Worm (Caenorhabditis elegans) whole organism, L3 larva: Measurements from ENCODE around the gene xtr-1.

Source experiments
- R02D3.7 ChIP-seq: fragments of 150-350 bp; optimal IDR thresholded peaks from 2 replicates; lab custom pipeline; 2014; ENCODE audit warnings: missing biosample characterization, missing genetic modification characterization
- aly-2 ChIP-seq: fragments of 150-350 bp; optimal IDR thresholded peaks from 2 replicates; lab custom pipeline; 2014; ENCODE audit warnings: missing biosample characterization, missing genetic modification characterization
- ama-1 ChIP-seq: fragments of 150-350 bp; optimal IDR thresholded peaks from 2 replicates; lab custom pipeline; 2018
- ceh-16 ChIP-seq: sonication (generic microtip); optimal IDR thresholded peaks from 2 replicates; lab custom pipeline; 2017; ENCODE audit warnings: missing biosample characterization, missing genetic modification characterization
- ceh-28 ChIP-seq: fragments of 150-350 bp; optimal IDR thresholded peaks from 2 replicates; lab custom pipeline; 2014; ENCODE audit warnings: missing biosample characterization, missing genetic modification reagents, missing genetic modification characterization
- ceh-82 ChIP-seq: fragments of 150-350 bp; optimal IDR thresholded peaks from 2 replicates; lab custom pipeline; 2014; ENCODE audit warnings: missing biosample characterization, missing genetic modification characterization
- ceh-9 ChIP-seq: sonication (generic microtip); optimal IDR thresholded peaks from 2 replicates; lab custom pipeline; 2018; ENCODE audit warnings: missing biosample characterization, missing genetic modification characterization
- daf-12 ChIP-seq: fragments of 150-350 bp; optimal IDR thresholded peaks from 2 replicates; lab custom pipeline; 2014; ENCODE audit warnings: missing biosample characterization, missing genetic modification reagents, missing genetic modification characterization
- egl-27 ChIP-seq: sonication (generic microtip); optimal IDR thresholded peaks from 4 replicates; lab custom pipeline; 2017; ENCODE audit warnings: missing biosample characterization, missing genetic modification reagents, missing genetic modification characterization
- egl-5 ChIP-seq: fragments of 150-350 bp; optimal IDR thresholded peaks from 2 replicates; lab custom pipeline; 2017; ENCODE audit warnings: missing biosample characterization, missing genetic modification reagents, missing genetic modification characterization, inconsistent platforms
- elt-1 ChIP-seq: fragments of 150-350 bp; optimal IDR thresholded peaks from 2 replicates; lab custom pipeline; 2014; ENCODE audit warnings: missing biosample characterization, missing genetic modification characterization
- elt-2 ChIP-seq: sonication (generic microtip); optimal IDR thresholded peaks from 2 replicates; lab custom pipeline; 2016; ENCODE audit warnings: missing genetic modification reagents, mild to moderate bottlenecking, missing genetic modification characterization, missing compliant biosample characterization
- elt-3 ChIP-seq, 3 experiments: fragments of 150-350 bp in 1 of 3; sonication (generic microtip) in 2 of 3; optimal IDR thresholded peaks; 2 replicates in 2 of 3; 4 replicates in 1 of 3; lab custom pipeline; 2014 to 2017; ENCODE audit warnings: missing biosample characterization in 3 of 3, missing genetic modification characterization in 3 of 3
- eor-1 ChIP-seq, 2 experiments: fragments of 150-350 bp; optimal IDR thresholded peaks; 2 replicates each; lab custom pipeline; 2014 to 2018; ENCODE audit warnings: missing biosample characterization in 2 of 2, missing genetic modification characterization in 2 of 2
- fos-1 ChIP-seq: fragments of 150-350 bp; optimal IDR thresholded peaks from 2 replicates; lab custom pipeline; 2014; ENCODE audit warnings: missing biosample characterization, missing genetic modification characterization
- hmg-11 ChIP-seq: sonication (generic microtip); optimal IDR thresholded peaks from 2 replicates; lab custom pipeline; 2016; ENCODE audit warnings: missing genetic modification characterization, missing compliant biosample characterization
- jun-1 ChIP-seq: fragments of 150-350 bp; optimal IDR thresholded peaks from 2 replicates; lab custom pipeline; 2014; ENCODE audit warnings: missing biosample characterization, missing genetic modification reagents, missing genetic modification characterization
- lin-15B ChIP-seq: fragments of 150-350 bp; optimal IDR thresholded peaks from 2 replicates; lab custom pipeline; 2014; ENCODE audit warnings: missing biosample characterization, missing genetic modification characterization
- lsy-12 ChIP-seq: sonication (generic microtip); optimal IDR thresholded peaks from 2 replicates; lab custom pipeline; 2016; ENCODE audit warnings: mild to moderate bottlenecking, missing genetic modification characterization, missing compliant biosample characterization
- mdl-1 ChIP-seq: fragments of 150-350 bp; optimal IDR thresholded peaks from 2 replicates; lab custom pipeline; 2014; ENCODE audit warnings: missing biosample characterization, missing genetic modification characterization
- nfya-1 ChIP-seq: sonication (generic microtip); optimal IDR thresholded peaks from 2 replicates; lab custom pipeline; 2017; ENCODE audit warnings: missing genetic modification characterization, mild to moderate bottlenecking, missing compliant biosample characterization, antibody characterized with exemption, moderate library complexity; ENCODE audit not compliant: insufficient read depth
- nhr-11 ChIP-seq: fragments of 150-350 bp; optimal IDR thresholded peaks from 2 replicates; lab custom pipeline; 2014; ENCODE audit warnings: missing biosample characterization, missing genetic modification characterization
- nhr-12 ChIP-seq: fragments of 150-350 bp; optimal IDR thresholded peaks from 2 replicates; lab custom pipeline; 2014; ENCODE audit warnings: missing biosample characterization, missing genetic modification characterization
- nhr-237 ChIP-seq: fragments of 150-350 bp; optimal IDR thresholded peaks from 2 replicates; lab custom pipeline; 2014; ENCODE audit warnings: missing biosample characterization, missing genetic modification characterization
- nhr-28 ChIP-seq: fragments of 150-350 bp; optimal IDR thresholded peaks from 2 replicates; lab custom pipeline; 2014; ENCODE audit warnings: missing biosample characterization, missing genetic modification characterization
- nhr-43 ChIP-seq: sonication (generic microtip); optimal IDR thresholded peaks from 2 replicates; lab custom pipeline; 2016; ENCODE audit warnings: mild to moderate bottlenecking, missing genetic modification characterization, missing compliant biosample characterization; ENCODE audit not compliant: poor library complexity, severe bottlenecking
- nhr-67 ChIP-seq: fragments of 150-350 bp; optimal IDR thresholded peaks from 2 replicates; lab custom pipeline; 2014; ENCODE audit warnings: missing biosample characterization, missing genetic modification characterization
- nhr-77 ChIP-seq: fragments of 150-350 bp; optimal IDR thresholded peaks from 2 replicates; lab custom pipeline; 2014; ENCODE audit warnings: missing biosample characterization, missing genetic modification characterization
- pha-4 ChIP-seq: fragments of 150-350 bp; optimal IDR thresholded peaks from 2 replicates; lab custom pipeline; 2014; ENCODE audit warnings: missing biosample characterization, missing genetic modification reagents, missing genetic modification characterization
- pqm-1 ChIP-seq: fragments of 150-350 bp; optimal IDR thresholded peaks from 2 replicates; lab custom pipeline; 2017; ENCODE audit warnings: missing biosample characterization, missing genetic modification characterization, inconsistent platforms
- sea-2 ChIP-seq: fragments of 150-350 bp; sonication (generic microtip); optimal IDR thresholded peaks from 4 replicates; lab custom pipeline; 2014; ENCODE audit warnings: missing biosample characterization, missing genetic modification reagents, missing genetic modification characterization
- skn-1 ChIP-seq: fragments of 150-350 bp; optimal IDR thresholded peaks from 2 replicates; lab custom pipeline; 2014; ENCODE audit warnings: missing biosample characterization, missing genetic modification characterization
- snpc-4 ChIP-seq: fragments of 150-350 bp; optimal IDR thresholded peaks from 2 replicates; lab custom pipeline; 2014; ENCODE audit warnings: missing biosample characterization, missing genetic modification characterization
- tbx-2 ChIP-seq: sonication (generic microtip); optimal IDR thresholded peaks from 2 replicates; lab custom pipeline; 2016; ENCODE audit warnings: mild to moderate bottlenecking, missing genetic modification characterization, missing compliant biosample characterization
- unc-62 ChIP-seq: fragments of 150-350 bp; sonication (generic microtip); optimal IDR thresholded peaks from 4 replicates; lab custom pipeline; 2014; ENCODE audit warnings: missing biosample characterization, missing genetic modification reagents, missing genetic modification characterization
- zag-1 ChIP-seq: fragments of 150-350 bp; optimal IDR thresholded peaks from 2 replicates; lab custom pipeline; 2014; ENCODE audit warnings: missing biosample characterization, missing genetic modification characterization
- ztf-4 ChIP-seq: fragments of 150-350 bp; optimal IDR thresholded peaks from 2 replicates; lab custom pipeline; 2014; ENCODE audit warnings: missing biosample characterization, missing genetic modification characterization

xtr-1 gene

DNA sequence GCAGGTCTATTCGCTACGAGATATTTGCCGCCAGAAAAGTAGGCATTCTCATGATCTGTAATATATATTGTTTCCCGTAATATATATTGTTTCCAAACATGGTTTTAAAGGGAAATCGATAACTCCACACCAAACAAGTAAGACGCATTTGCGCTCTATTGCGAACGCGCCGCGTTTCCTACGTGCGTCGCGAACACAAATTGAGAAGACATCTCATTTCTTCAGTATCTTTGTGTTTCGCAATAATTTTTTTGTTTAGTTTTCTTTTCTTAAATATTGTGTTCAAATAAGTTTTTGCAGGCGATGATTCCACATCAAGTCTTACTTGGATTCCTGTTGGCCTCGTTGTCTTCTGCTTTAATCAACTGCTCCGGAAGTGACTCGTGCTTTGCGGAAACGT lies 12.5 kb downstream of the xtr-1 start, which contains the start of gene F54F7.6:
F54F7.6 (plus strand) TSS at position 301 of the 400 bp plus-strand sequence.
- TF ChIP-seq lsy-12 (no peak), elt-3 (tag; optimal IDR thresholded peaks at IDR 0.05; lab: Kevin White, UChicago) (no peak), ceh-82 (tag; lab: Kevin White, UChicago) (no peak), ceh-16 (no peak), egl-5 (no peak), nhr-28 (tag; lab: Kevin White, UChicago) (no peak), snpc-4 (tag; lab: Kevin White, UChicago) (no peak), daf-12 (tag; lab: Kevin White, UChicago) (no peak)

DNA sequence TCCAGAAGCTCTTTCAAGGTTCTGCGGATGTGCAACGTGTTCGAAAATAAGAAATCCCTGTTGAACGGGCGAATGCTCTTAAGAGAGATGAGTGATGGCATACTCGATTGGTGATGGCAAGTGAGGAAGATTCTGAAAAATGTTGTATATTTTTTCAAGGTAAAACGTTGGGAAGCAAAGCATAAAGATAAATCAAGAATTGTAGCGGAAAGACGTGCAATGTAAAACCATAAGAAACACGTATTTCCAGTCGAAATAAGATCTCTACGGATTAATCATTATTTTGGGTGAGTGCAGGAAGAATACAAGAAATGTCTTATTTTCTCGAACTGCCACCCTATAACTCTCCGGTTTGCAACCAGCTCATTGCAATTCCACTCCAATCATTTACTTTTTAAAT lies 16.7 kb downstream of the xtr-1 start, which contains the start of gene dot-1.2:
dot-1.2 (minus strand) TSS at position 101 of the 400 bp plus-strand sequence.
- TF ChIP-seq nhr-28 (tag; lab: Kevin White, UChicago): no peak
- no peak for TF ChIP-seq unc-62 (GFP tag; lab: Kevin White, UChicago)
- no peak for TF ChIP-seq elt-1 (tag; lab: Kevin White, UChicago)
- no peak for TF ChIP-seq nhr-43 (tag; lab: Kevin White, UChicago)
- no peak for TF ChIP-seq nfya-1 (tag; lab: Kevin White, UChicago)
- TF ChIP-seq ama-1 (lab: Kevin White, UChicago): no peak
- TF ChIP-seq nhr-237 (tag; lab: Kevin White, UChicago): no peak

- TF ChIP-seq ceh-28 (tag; lab: Kevin White, UChicago): no peak
- no peak for TF ChIP-seq lsy-12
- TF ChIP-seq skn-1 (tag; lab: Kevin White, UChicago): no peak
- no peak for TF ChIP-seq eor-1 (tag; optimal IDR thresholded peaks at IDR 0.05; lab: Kevin White, UChicago)
- TF ChIP-seq elt-3 (tag; optimal IDR thresholded peaks at IDR 0.05; lab: Kevin White, UChicago): no peak
- TF ChIP-seq jun-1 (tag; lab: Kevin White, UChicago): no peak
- TF ChIP-seq egl-27: no peak
- TF ChIP-seq hmg-11 (tag; lab: Kevin White, UChicago): no peak
- no peak for TF ChIP-seq lin-15B (tag; lab: Kevin White, UChicago)
- TF ChIP-seq daf-12 (tag; lab: Kevin White, UChicago): no peak
- TF ChIP-seq pha-4 (tag; lab: Kevin White, UChicago): no peak
- no peak for TF ChIP-seq nhr-11 (tag; lab: Kevin White, UChicago)
- TF ChIP-seq tbx-2 (tag; lab: Kevin White, UChicago): no peak
These were observed 17.8 kb downstream of the xtr-1 start for ce11 chrX:11870393-11870792.

ce11 chrX:11872210-11872609 lies 19.6 kb downstream of the xtr-1 start:
- TF ChIP-seq nhr-28 (tag; lab: Kevin White, UChicago): no peak
- no peak for TF ChIP-seq aly-2 (tag; lab: Kevin White, UChicago)
- TF ChIP-seq pha-4 (tag; lab: Kevin White, UChicago): no peak
- no peak for TF ChIP-seq tbx-2 (tag; lab: Kevin White, UChicago)
- no peak for TF ChIP-seq egl-5
- TF ChIP-seq nhr-12 (tag; lab: Kevin White, UChicago): no peak
- no peak for TF ChIP-seq nhr-77 (tag; lab: Kevin White, UChicago)
- TF ChIP-seq elt-3 (tag; optimal IDR thresholded peaks at IDR 0.05; lab: Kevin White, UChicago): no peak
- no peak for TF ChIP-seq unc-62 (GFP tag; lab: Kevin White, UChicago)
- TF ChIP-seq ceh-16: no peak
- TF ChIP-seq hmg-11 (tag; lab: Kevin White, UChicago): no peak
- no peak for TF ChIP-seq pqm-1 (tag; lab: Kevin White, UChicago)
- no peak for TF ChIP-seq R02D3.7
- TF ChIP-seq elt-2: no peak
- TF ChIP-seq snpc-4 (tag; lab: Kevin White, UChicago): no peak
- TF ChIP-seq, all 47 proteins: peak for 0

- TF ChIP-seq fos-1 (tag; lab: Kevin White, UChicago) (no peak), zag-1 (tag; lab: Kevin White, UChicago) (no peak), pqm-1 (tag; lab: Kevin White, UChicago) (no peak), nfya-1 (tag; lab: Kevin White, UChicago) (no peak), mdl-1 (no peak), nhr-67 (tag; lab: Kevin White, UChicago) (no peak), ztf-4 (tag; lab: Kevin White, UChicago) (no peak), tbx-2 (tag; lab: Kevin White, UChicago) (no peak), nhr-11 (tag; lab: Kevin White, UChicago) (no peak), ceh-9 (no peak), sea-2 (no peak)
These were observed 22.7 kb downstream of the xtr-1 start, which contains the start of gene Y62H9A.1 for ce11 chrX:11875260-11875659. Gene Y62H9A.1, plus strand, starts transcription at chrX:11875541.
